Worm (Caenorhabditis elegans): ENCODE measurements around the gene ccar-1.

ce11 chrIV:14099256-14099655 lies 27.9 kb downstream of the ccar-1 start, which contains the start of gene col-133:
- TF ChIP-seq tbx-11 (GFP tag; IDR thresholded peaks at IDR 0.05) (no peak), tra-4 (tag; optimal IDR thresholded peaks at IDR 0.05) (no peak)

All from whole organism, early embryonic.